Fruit fly (Drosophila melanogaster) whole organism, larva: ENCODE measurements around the gene papi.

ENCODE experiments used
- noc ChIP-seq: fragments of 200-800 bp; sonication (Bioruptor generic); optimal IDR thresholded peaks from 3 replicates; lab custom pipeline; 2019; ENCODE audit warnings: missing biosample characterization, mild to moderate bottlenecking, missing genetic modification characterization, moderate library complexity

papi gene

dm6 chr2L:2263142-2263541 lies 42.6 kb downstream of the papi start, which contains the start of gene CG4270:
TSS of gene CG4270 (plus strand) at chr2L:2263442.
- TF ChIP-seq noc (tag; lab: Kevin White, UChicago): no peak

DNA sequence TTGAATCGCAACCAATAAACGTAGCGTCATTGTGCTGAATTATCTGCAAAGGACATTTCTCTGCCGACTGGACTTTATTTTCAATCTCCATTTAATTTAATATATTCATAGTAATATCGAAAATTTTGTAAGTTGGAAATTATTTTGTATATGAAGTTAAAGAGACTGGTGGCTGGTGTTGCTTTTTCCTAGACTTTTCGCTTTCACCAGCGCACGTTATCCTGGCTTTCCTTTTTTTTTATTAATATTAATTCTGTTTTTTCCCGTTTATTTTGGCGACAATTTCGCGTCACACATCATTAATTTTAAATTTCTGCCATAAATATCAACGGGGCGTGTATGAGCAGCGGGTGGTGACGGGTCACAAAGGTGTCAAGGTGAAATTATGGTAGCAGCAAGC lies 44.7 kb downstream of the papi start, which contains the start of gene CG34049:
Gene CG34049, minus strand, starts transcription at position 101 of the 400 bp plus-strand sequence.
- TF ChIP-seq noc (tag; lab: Kevin White, UChicago): no peak

dm6 chr2L:2269040-2269439 lies 48.5 kb downstream of the papi start, which contains the start of gene CG17242:
TSS of gene CG17242 (minus strand) at chr2L:2269140.
- no peak for TF ChIP-seq noc (tag; lab: Kevin White, UChicago)
